Worm (Caenorhabditis elegans): ENCODE results near the gene F42H10.6.

ce11 chrIII:8473292-8473691 lies 7.0 kb downstream of the F42H10.6 start:
- TF ChIP-seq W03F9.2 (tag; optimal IDR thresholded peaks at IDR 0.05) (no peak), him-1 (tag; optimal IDR thresholded peaks at IDR 0.05) (no peak), dao-5 (tag; optimal IDR thresholded peaks at IDR 0.05) (no peak)
